Worm (Caenorhabditis elegans) whole organism, L1 larva: ENCODE measurements around the gene C03H5.5.
A peak's percentile ranks its signal among the peaks of the same experiment; 100 is the strongest.

ENCODE experiments used
- C16A3.4 ChIP-seq: fragments of 150-350 bp; optimal IDR thresholded peaks from 2 replicates; lab custom pipeline; 2014; ENCODE audit warnings: missing biosample characterization, missing genetic modification characterization
- C34B4.2 ChIP-seq: sonication (generic microtip); optimal IDR thresholded peaks from 2 replicates; lab custom pipeline; 2017; ENCODE audit warnings: mild to moderate bottlenecking, missing genetic modification characterization, missing compliant biosample characterization
- alr-1 ChIP-seq: fragments of 200-800 bp; sonication (Bioruptor generic); optimal IDR thresholded peaks from 2 replicates; lab custom pipeline; 2018; ENCODE audit warnings: borderline replicate concordance, mild to moderate bottlenecking, missing genetic modification characterization, missing compliant biosample characterization
- aly-2 ChIP-seq: fragments of 150-350 bp; optimal IDR thresholded peaks from 2 replicates; lab custom pipeline; 2014; ENCODE audit warnings: missing biosample characterization, missing genetic modification characterization
- ceh-8 ChIP-seq: fragments of 200-800 bp; sonication (Bioruptor generic); optimal IDR thresholded peaks from 2 replicates; lab custom pipeline; 2018; ENCODE audit warnings: mild to moderate bottlenecking, missing genetic modification characterization, moderate library complexity, missing compliant biosample characterization
- ceh-82 ChIP-seq, 3 experiments: fragments of 150-350 bp in 1 of 3; sonication (generic microtip) in 2 of 3; optimal IDR thresholded peaks; 2 replicates each; lab custom pipeline; 2014 to 2017; ENCODE audit warnings: missing biosample characterization in 3 of 3, missing genetic modification characterization in 3 of 3
- dpl-1 ChIP-seq, 3 experiments: fragments of 150-350 bp in 2 of 3; sonication (generic microtip) in 1 of 3; optimal IDR thresholded peaks; 2 replicates each; lab custom pipeline; 2014 to 2017; ENCODE audit warnings: missing biosample characterization in 3 of 3, missing genetic modification characterization in 3 of 3, missing genetic modification reagents in 3 of 3
- dsc-1 ChIP-seq: sonication (generic microtip); optimal IDR thresholded peaks from 2 replicates; lab custom pipeline; 2016; ENCODE audit warnings: mild to moderate bottlenecking, missing genetic modification characterization, missing compliant biosample characterization
- efl-1 ChIP-seq, 4 experiments: fragments of 150-350 bp; optimal IDR thresholded peaks in 3 of 4; peaks in 1 of 4; 1 replicate in 1 of 4; 2 replicates in 3 of 4; lab custom pipeline; 2014; ENCODE audit warnings: missing biosample characterization in 2 of 4, missing genetic modification characterization in 2 of 4, missing genetic modification reagents in 2 of 4
- efl-3 ChIP-seq: fragments of 200-800 bp; sonication (Bioruptor generic); optimal IDR thresholded peaks from 2 replicates; lab custom pipeline; 2018; ENCODE audit warnings: mild to moderate bottlenecking, missing genetic modification characterization, missing compliant biosample characterization
- egl-13 ChIP-seq: sonication (generic microtip); optimal IDR thresholded peaks from 2 replicates; lab custom pipeline; 2016; ENCODE audit warnings: missing genotype, missing genetic modification reagents, missing genetic modification characterization, missing compliant biosample characterization
- elt-3 ChIP-seq, 6 experiments: fragments of 150-350 bp in 1 of 6; sonication (generic microtip); optimal IDR thresholded peaks; 2 replicates each; lab custom pipeline; 2017 to 2018; ENCODE audit warnings: missing biosample characterization in 6 of 6, missing genetic modification characterization in 6 of 6, inconsistent platforms in 1 of 6
- fkh-8 ChIP-seq: sonication (generic microtip); optimal IDR thresholded peaks from 2 replicates; lab custom pipeline; 2016; ENCODE audit warnings: mild to moderate bottlenecking, missing genetic modification characterization, missing compliant biosample characterization
- fos-1 ChIP-seq: fragments of 150-350 bp; optimal IDR thresholded peaks from 2 replicates; lab custom pipeline; 2014; ENCODE audit warnings: missing biosample characterization, missing genetic modification characterization
- grh-1 ChIP-seq: fragments of 200-800 bp; sonication (Bioruptor generic); IDR thresholded peaks from 2 replicates; pipeline ENCODE4 v1.3.6; 2022; ENCODE audit warnings: missing genetic modification reagents, missing genetic modification characterization, missing compliant biosample characterization
- hpl-2 ChIP-seq: fragments of 150-350 bp; optimal IDR thresholded peaks from 2 replicates; lab custom pipeline; 2014; ENCODE audit warnings: missing biosample characterization, missing genetic modification reagents, missing genetic modification characterization
- irx-1 ChIP-seq: sonication (generic microtip); optimal IDR thresholded peaks from 2 replicates; lab custom pipeline; 2016; ENCODE audit warnings: missing genetic modification characterization, missing compliant biosample characterization
- isw-1 ChIP-seq: fragments of 200-800 bp; sonication (Bioruptor generic); IDR thresholded peaks from 2 replicates; pipeline ENCODE4 v1.3.6; 2022; ENCODE audit warnings: missing genetic modification characterization, missing compliant biosample characterization
- jun-1 ChIP-seq: fragments of 150-350 bp; optimal IDR thresholded peaks from 2 replicates; lab custom pipeline; 2014; ENCODE audit warnings: missing biosample characterization, missing genetic modification reagents, missing genetic modification characterization
- lin-14 ChIP-seq: fragments of 200-800 bp; sonication (Bioruptor generic); optimal IDR thresholded peaks from 2 replicates; lab custom pipeline; 2018; ENCODE audit warnings: mild to moderate bottlenecking, missing genetic modification characterization, moderate library complexity, missing compliant biosample characterization
- lin-35 ChIP-seq, 2 experiments: fragments of 150-350 bp; optimal IDR thresholded peaks; 2 replicates each; lab custom pipeline; 2014; ENCODE audit warnings: missing biosample characterization in 2 of 2, missing genetic modification characterization in 2 of 2, missing genetic modification reagents in 2 of 2
- mab-9 ChIP-seq: fragments of 200-800 bp; sonication (Bioruptor generic); IDR thresholded peaks from 2 replicates; pipeline ENCODE4 v1.3.6; 2022; ENCODE audit warnings: missing genetic modification reagents, missing genetic modification characterization, missing compliant biosample characterization
- mdl-1 ChIP-seq, 2 experiments: fragments of 150-350 bp; optimal IDR thresholded peaks; 2 replicates each; lab custom pipeline; 2014 to 2017; ENCODE audit warnings: missing biosample characterization in 2 of 2, missing genetic modification characterization in 2 of 2, inconsistent platforms in 1 of 2
- mep-1 ChIP-seq: fragments of 150-350 bp; optimal IDR thresholded peaks from 2 replicates; lab custom pipeline; 2014; ENCODE audit warnings: missing biosample characterization, missing genetic modification characterization
- nhr-11 ChIP-seq: fragments of 150-350 bp; optimal IDR thresholded peaks from 2 replicates; lab custom pipeline; 2014; ENCODE audit warnings: missing biosample characterization, missing genetic modification characterization
- nhr-19 ChIP-seq: fragments of 200-800 bp; sonication (Bioruptor generic); conservative IDR thresholded peaks from 2 replicates; pipeline ENCODE4 v1.3.6; 2022; ENCODE audit warnings: missing genetic modification characterization, missing compliant biosample characterization
- nhr-20 ChIP-seq: sonication (generic microtip); optimal IDR thresholded peaks from 2 replicates; lab custom pipeline; 2016; ENCODE audit warnings: mild to moderate bottlenecking, missing genetic modification characterization, missing compliant biosample characterization
- nhr-237 ChIP-seq: fragments of 150-350 bp; optimal IDR thresholded peaks from 2 replicates; lab custom pipeline; 2014; ENCODE audit warnings: missing biosample characterization, missing genetic modification characterization
- nhr-47 ChIP-seq: sonication (generic microtip); optimal IDR thresholded peaks from 2 replicates; lab custom pipeline; 2016; ENCODE audit warnings: mild to moderate bottlenecking, missing genetic modification characterization, moderate library complexity, missing compliant biosample characterization
- nhr-71 ChIP-seq: sonication (generic microtip); optimal IDR thresholded peaks from 2 replicates; lab custom pipeline; 2016; ENCODE audit warnings: mild to moderate bottlenecking, missing genetic modification characterization, moderate library complexity, missing compliant biosample characterization
- nhr-90 ChIP-seq: sonication (generic microtip); optimal IDR thresholded peaks from 2 replicates; lab custom pipeline; 2016; ENCODE audit warnings: mild to moderate bottlenecking, missing genetic modification characterization, missing compliant biosample characterization; ENCODE audit not compliant: poor library complexity
- pax-3 ChIP-seq: fragments of 200-800 bp; sonication (Bioruptor generic); optimal IDR thresholded peaks from 2 replicates; lab custom pipeline; 2018; ENCODE audit warnings: mild to moderate bottlenecking, missing genetic modification characterization, moderate library complexity, missing compliant biosample characterization
- pqm-1 ChIP-seq: sonication (generic microtip); optimal IDR thresholded peaks from 3 replicates; lab custom pipeline; 2017; ENCODE audit warnings: missing biosample characterization, missing genetic modification characterization
- skn-1 ChIP-seq: fragments of 150-350 bp; optimal IDR thresholded peaks from 2 replicates; lab custom pipeline; 2014; ENCODE audit warnings: missing biosample characterization, missing genetic modification characterization
- snu-23 ChIP-seq: sonication (generic microtip); optimal IDR thresholded peaks from 2 replicates; lab custom pipeline; 2016; ENCODE audit warnings: missing genetic modification characterization, missing compliant biosample characterization
- sox-4 ChIP-seq: sonication (generic microtip); optimal IDR thresholded peaks from 2 replicates; lab custom pipeline; 2016; ENCODE audit warnings: missing genetic modification characterization, missing compliant biosample characterization
- sup-37 ChIP-seq: fragments of 200-800 bp; sonication (Bioruptor generic); optimal IDR thresholded peaks from 2 replicates; lab custom pipeline; 2018; ENCODE audit warnings: mild to moderate bottlenecking, missing genetic modification characterization, missing compliant biosample characterization
- tbx-2 ChIP-seq: sonication (generic microtip); optimal IDR thresholded peaks from 2 replicates; lab custom pipeline; 2016; ENCODE audit warnings: missing genetic modification characterization, missing compliant biosample characterization
- tlp-1 ChIP-seq: fragments of 150-350 bp; optimal IDR thresholded peaks from 2 replicates; lab custom pipeline; 2014; ENCODE audit warnings: missing biosample characterization, missing genetic modification characterization
- unc-130 ChIP-seq: fragments of 150-350 bp; optimal IDR thresholded peaks from 2 replicates; lab custom pipeline; 2017; ENCODE audit warnings: missing biosample characterization, missing genetic modification characterization, inconsistent platforms
- unc-86 ChIP-seq: sonication (generic microtip); optimal IDR thresholded peaks from 2 replicates; lab custom pipeline; 2016; ENCODE audit warnings: missing genetic modification characterization, missing compliant biosample characterization
- unc-98 ChIP-seq: fragments of 200-800 bp; sonication (Bioruptor generic); IDR thresholded peaks from 2 replicates; pipeline ENCODE4 v1.3.6; 2022; ENCODE audit warnings: missing genetic modification characterization, missing compliant biosample characterization
- vab-15 ChIP-seq: sonication (generic microtip); optimal IDR thresholded peaks from 2 replicates; lab custom pipeline; 2017; ENCODE audit warnings: missing genotype, mild to moderate bottlenecking, missing genetic modification characterization, missing compliant biosample characterization
- xbp-1 ChIP-seq: sonication (generic microtip); optimal IDR thresholded peaks from 2 replicates; lab custom pipeline; 2016; ENCODE audit warnings: missing genetic modification characterization, missing compliant biosample characterization
- ztf-11 ChIP-seq, 2 experiments: sonication (generic microtip); optimal IDR thresholded peaks; 2 replicates each; lab custom pipeline; 2016 to 2017; ENCODE audit warnings: missing genetic modification characterization in 2 of 2, missing biosample characterization in 1 of 2, missing compliant biosample characterization in 1 of 2

Gene C03H5.5

ce11 chrII:356969-357368, 28.2 kb downstream of the C03H5.5 start, which contains the start of gene dmsr-4:
TSS of gene dmsr-4 (minus strand) at chrII:357069.
- TF ChIP-seq mdl-1 (tag; optimal IDR thresholded peaks at IDR 0.05; lab: Kevin White, UChicago) = no peak
- TF ChIP-seq elt-3 (tag; optimal IDR thresholded peaks at IDR 0.05; lab: Kevin White, UChicago) = no peak
- TF ChIP-seq sox-4 (tag; lab: Kevin White, UChicago) = no peak
- no peak for TF ChIP-seq nhr-90 (tag; lab: Kevin White, UChicago)
- TF ChIP-seq mep-1 = no peak
- no peak for TF ChIP-seq nhr-19 (GFP tag; lab: Robert Waterston, UW)
- TF ChIP-seq, all 84 proteins: peak for 0

DNA sequence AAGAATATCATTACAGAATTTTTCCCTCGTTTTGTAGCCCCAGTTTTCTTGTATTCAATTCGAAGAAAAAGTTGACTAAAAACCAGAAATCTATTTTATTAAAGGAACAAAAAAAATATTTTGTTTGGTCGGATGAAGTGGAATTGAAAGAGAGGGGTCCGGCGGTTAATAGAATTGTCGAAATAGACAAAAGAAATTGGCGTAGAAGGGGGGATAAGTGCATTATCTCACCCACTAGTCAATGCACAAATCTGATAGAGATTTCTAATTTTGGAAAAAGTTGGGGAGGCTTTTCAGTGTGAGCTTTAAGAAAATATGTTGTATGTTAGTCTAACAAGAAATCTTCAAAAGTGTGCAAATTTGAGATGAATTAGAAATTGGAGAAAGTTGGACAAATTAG, 30.7 kb downstream of the C03H5.5 start:
- TF ChIP-seq lin-35 (GFP tag; optimal IDR thresholded peaks at IDR 0.05; lab: Kevin White, UChicago) (no peak), vab-15 (no peak), lin-14 (GFP tag; lab: Kevin White, UChicago) (peak; percentile 65), unc-98 (GFP tag; lab: Robert Waterston, UW) (no peak), tlp-1 (tag; lab: Kevin White, UChicago) (no peak), ztf-11 (tag; optimal IDR thresholded peaks at IDR 0.05; lab: Kevin White, UChicago) (peak in 1 of 2 experiments; percentile 16), unc-130 (tag; lab: Kevin White, UChicago) (no peak), nhr-71 (peak; percentile 5), nhr-11 (tag; lab: Kevin White, UChicago) (no peak), sup-37 (GFP tag; lab: Kevin White, UChicago) (no peak), tbx-2 (tag; lab: Kevin White, UChicago) (peak; percentile 21), jun-1 (tag; lab: Kevin White, UChicago) (no peak), mab-9 (GFP tag; lab: Robert Waterston, UW) (no peak)
- TF ChIP-seq, all 84 proteins: peak for 4

ce11 chrII:349749-350148, 35.4 kb downstream of the C03H5.5 start:
- TF ChIP-seq irx-1 = no peak
- TF ChIP-seq nhr-11 (tag; lab: Kevin White, UChicago) = no peak
- TF ChIP-seq fos-1 (tag; lab: Kevin White, UChicago) = no peak
- TF ChIP-seq xbp-1 = no peak
- TF ChIP-seq hpl-2 (GFP tag; lab: Kevin White, UChicago) = no peak
- TF ChIP-seq pqm-1 (tag; lab: Kevin White, UChicago) = no peak
- no peak for TF ChIP-seq C34B4.2 (tag; lab: Kevin White, UChicago)
- TF ChIP-seq aly-2 = no peak
- TF ChIP-seq C16A3.4 = no peak
- no peak for TF ChIP-seq grh-1 (GFP tag; lab: Robert Waterston, UW)
- no peak for TF ChIP-seq nhr-19 (GFP tag; lab: Robert Waterston, UW)
- TF ChIP-seq egl-13 = no peak
- no peak for TF ChIP-seq nhr-237 (tag; lab: Kevin White, UChicago)
- TF ChIP-seq, all 84 proteins: peak for 0

- TF ChIP-seq skn-1 (tag; lab: Kevin White, UChicago) (peak; percentile 39), tbx-2 (tag; lab: Kevin White, UChicago) (peak; percentile 46), ceh-82 (tag; optimal IDR thresholded peaks at IDR 0.05; lab: Kevin White, UChicago) (peak; percentile 31 to 52 (median 41)), efl-1 (optimal IDR thresholded peaks at IDR 0.05; lab: Kevin White, UChicago) (peak; percentile 62 to 65), efl-1 (GFP tag; optimal IDR thresholded peaks at IDR 0.05 in 1 of 2; lab: Kevin White, UChicago) (peak; percentile 53 to 90), dsc-1 (tag; lab: Kevin White, UChicago) (peak; percentile 21), fkh-8 (tag; lab: Kevin White, UChicago) (no peak), C16A3.4 (no peak), nhr-20 (tag; lab: Kevin White, UChicago) (peak; percentile 11), pqm-1 (tag; lab: Kevin White, UChicago) (no peak), jun-1 (tag; lab: Kevin White, UChicago) (no peak), unc-86 (tag; lab: Kevin White, UChicago) (peak; percentile 34), snu-23 (GFP tag; lab: Kevin White, UChicago) (peak; percentile 58), pax-3 (tag; lab: Kevin White, UChicago) (no peak), isw-1 (peak; percentile 47; the same call in 1 of the 2 replicates), nhr-47 (peak; percentile 74), alr-1 (tag; lab: Kevin White, UChicago) (no peak), dpl-1 (GFP tag; optimal IDR thresholded peaks at IDR 0.05; lab: Kevin White, UChicago) (peak; percentile 14 to 59 (median 23)), efl-3 (GFP tag; lab: Kevin White, UChicago) (no peak), nhr-71 (peak; percentile 67), ztf-11 (tag; optimal IDR thresholded peaks at IDR 0.05; lab: Kevin White, UChicago) (no peak), ceh-8 (GFP tag; lab: Kevin White, UChicago) (peak; percentile 90), lin-14 (GFP tag; lab: Kevin White, UChicago) (no peak), mep-1 (peak; percentile 50), lin-35 (GFP tag; optimal IDR thresholded peaks at IDR 0.05; lab: Kevin White, UChicago) (peak; percentile 51 to 52), unc-130 (tag; lab: Kevin White, UChicago) (peak; percentile 24), grh-1 (GFP tag; lab: Robert Waterston, UW) (no peak)
Observed at ce11 chrII:347734-348133, 37.4 kb downstream of the C03H5.5 start, which contains the start of gene D1069.3. TSS of gene D1069.3 (minus strand) at chrII:347891.
